Fruit fly (Drosophila melanogaster) whole organism, embryonic: ENCODE measurements around the gene QC.

Experiments
- Adf1 ChIP-seq: fragments of 200-800 bp; sonication (Bioruptor generic); IDR thresholded peaks from 2 replicates; pipeline ENCODE4 v1.3.6; 2022; ENCODE audit warnings: missing biosample characterization, missing genetic modification characterization
- Bgb ChIP-seq: fragments of 200-800 bp; sonication (Bioruptor generic); IDR thresholded peaks from 2 replicates; pipeline ENCODE4 v1.3.6; 2022; ENCODE audit warnings: missing biosample characterization, missing genetic modification characterization; ENCODE audit not compliant: partially characterized antibody
- CG10147 ChIP-seq: fragments of 200-800 bp; sonication (Bioruptor generic); optimal IDR thresholded peaks from 2 replicates; lab custom pipeline; 2019; ENCODE audit warnings: missing biosample characterization, mild to moderate bottlenecking, missing genetic modification characterization, moderate library complexity
- CG10321 ChIP-seq: fragments of 200-800 bp; sonication (Bioruptor generic); IDR thresholded peaks from 2 replicates; pipeline ENCODE4 v1.3.6; 2022; ENCODE audit warnings: missing biosample characterization, missing genetic modification characterization
- CG10654 ChIP-seq: fragments of 200-800 bp; sonication (Bioruptor generic); optimal IDR thresholded peaks from 2 replicates; lab custom pipeline; 2016; ENCODE audit warnings: missing biosample characterization, missing genetic modification characterization
- CG11085 ChIP-seq: fragments of 200-800 bp; sonication (Bioruptor generic); IDR thresholded peaks from 2 replicates; pipeline ENCODE4 v1.3.6; 2022; ENCODE audit warnings: missing biosample characterization, missing genetic modification characterization
- CG12659 ChIP-seq: fragments of 200-800 bp; sonication (Bioruptor generic); optimal IDR thresholded peaks from 3 replicates; lab custom pipeline; 2017; ENCODE audit warnings: mild to moderate bottlenecking, missing biosample characterization, missing genetic modification reagents, missing genetic modification characterization
- CG13894 ChIP-seq: fragments of 200-800 bp; sonication (Bioruptor generic); optimal IDR thresholded peaks from 3 replicates; lab custom pipeline; 2018; ENCODE audit warnings: missing biosample characterization, mild to moderate bottlenecking, missing genetic modification characterization, moderate library complexity
- CG14860 ChIP-seq: fragments of 200-800 bp; sonication (Bioruptor generic); IDR thresholded peaks from 3 replicates; pipeline ENCODE4 v1.3.6; 2022; ENCODE audit warnings: missing biosample characterization, missing genetic modification characterization; ENCODE audit not compliant: partially characterized antibody
- CG1647 ChIP-seq: fragments of 200-800 bp; sonication (Bioruptor generic); optimal IDR thresholded peaks from 3 replicates; lab custom pipeline; 2016; ENCODE audit warnings: missing biosample characterization, missing genetic modification characterization
- CG17829 ChIP-seq: fragments of 200-800 bp; optimal IDR thresholded peaks from 2 replicates; lab custom pipeline; 2019; ENCODE audit warnings: missing biosample characterization, mild to moderate bottlenecking, missing genetic modification characterization, moderate library complexity
- CG18262 ChIP-seq: fragments of 200-800 bp; optimal IDR thresholded peaks from 3 replicates; lab custom pipeline; 2019; ENCODE audit warnings: missing biosample characterization, mild to moderate bottlenecking, missing genetic modification characterization, moderate library complexity
- CG18599 ChIP-seq: fragments of 200-800 bp; sonication (Bioruptor generic); optimal IDR thresholded peaks from 3 replicates; lab custom pipeline; 2017; ENCODE audit warnings: missing biosample characterization, missing genetic modification characterization, mild to moderate bottlenecking, moderate library complexity, missing genetic modification reagents
- CG2116 ChIP-seq: fragments of 200-800 bp; sonication (Bioruptor generic); optimal IDR thresholded peaks from 3 replicates; lab custom pipeline; 2018; ENCODE audit warnings: missing biosample characterization, mild to moderate bottlenecking, missing genetic modification characterization
- CG2875 ChIP-seq: fragments of 200-800 bp; sonication (Bioruptor generic); optimal IDR thresholded peaks from 2 replicates; lab custom pipeline; 2017; ENCODE audit warnings: missing biosample characterization, mild to moderate bottlenecking, missing genetic modification characterization, missing genetic modification reagents
- CG4854 ChIP-seq: fragments of 200-800 bp; sonication (Bioruptor generic); optimal IDR thresholded peaks from 2 replicates; lab custom pipeline; 2016; ENCODE audit warnings: missing biosample characterization, missing genetic modification characterization, inconsistent platforms
- CG6791 ChIP-seq: fragments of 200-800 bp; sonication (Bioruptor generic); IDR thresholded peaks from 3 replicates; pipeline ENCODE4 v1.3.6; 2022; ENCODE audit warnings: missing biosample characterization, missing genetic modification characterization; ENCODE audit not compliant: partially characterized antibody
- CG8765 ChIP-seq: fragments of 200-800 bp; sonication (Bioruptor generic); IDR thresholded peaks from 2 replicates; pipeline ENCODE4 v1.3.6; 2022; ENCODE audit warnings: missing biosample characterization, missing genetic modification characterization
- CG9609 ChIP-seq: fragments of 200-800 bp; sonication (Bioruptor generic); optimal IDR thresholded peaks from 3 replicates; lab custom pipeline; 2016; ENCODE audit warnings: missing biosample characterization, missing genetic modification characterization
- Drgx ChIP-seq: fragments of 200-800 bp; sonication (Bioruptor generic); IDR thresholded peaks from 2 replicates; pipeline ENCODE4 v1.3.6; 2022; ENCODE audit warnings: missing biosample characterization, missing genetic modification characterization
- ERR ChIP-seq: fragments of 200-800 bp; sonication (Bioruptor generic); optimal IDR thresholded peaks from 2 replicates; lab custom pipeline; 2016; ENCODE audit warnings: missing biosample characterization, missing genetic modification characterization
- Ets65A ChIP-seq: fragments of 200-800 bp; sonication (Bioruptor generic); peaks from one replicate; lab custom pipeline; 2016; ENCODE audit warnings: missing biosample characterization, missing genetic modification characterization
- HLH3B ChIP-seq: fragments of 200-800 bp; sonication (Bioruptor generic); IDR thresholded peaks from 2 replicates; pipeline ENCODE4 v1.3.6; 2022; ENCODE audit warnings: missing biosample characterization, missing genetic modification characterization
- Hr78 ChIP-seq, 2 experiments: fragments of 200-800 bp in 1 of 2; fragments of >200 bp in 1 of 2; sonication (Bioruptor generic) in 1 of 2; optimal IDR thresholded peaks; 2 replicates each; lab custom pipeline; 2017 to 2019; ENCODE audit warnings: missing biosample characterization in 2 of 2, missing genetic modification characterization in 2 of 2, mild to moderate bottlenecking in 1 of 2, moderate library complexity in 1 of 2
- Lhr ChIP-seq: fragments of 200-800 bp; sonication (Bioruptor generic); optimal IDR thresholded peaks from 3 replicates; lab custom pipeline; 2017; ENCODE audit warnings: mild to moderate bottlenecking, missing biosample characterization, missing genetic modification reagents, missing genetic modification characterization
- Nf-YB ChIP-seq: fragments of 200-800 bp; sonication (Bioruptor generic); optimal IDR thresholded peaks from 3 replicates; lab custom pipeline; 2019; ENCODE audit warnings: missing biosample characterization, mild to moderate bottlenecking, missing genetic modification characterization, moderate library complexity
- NfI ChIP-seq: fragments of 200-800 bp; sonication (Bioruptor generic); optimal IDR thresholded peaks from 3 replicates; lab custom pipeline; 2018; ENCODE audit warnings: missing biosample characterization, mild to moderate bottlenecking, missing genetic modification characterization, moderate library complexity
- Pdp1 ChIP-seq, 2 experiments: fragments of 200-800 bp; sonication (Bioruptor generic); optimal IDR thresholded peaks; 3 replicates each; lab custom pipeline; 2016; ENCODE audit warnings: missing biosample characterization in 2 of 2, missing genetic modification characterization in 2 of 2, mild to moderate bottlenecking in 1 of 2, moderate library complexity in 1 of 2
- Sin3A ChIP-seq: fragments of >200 bp; optimal IDR thresholded peaks from 2 replicates; lab custom pipeline; 2018
- Stat92E ChIP-seq, 3 experiments: fragments of >200 bp in 2 of 3; fragments of 200-800 bp in 1 of 3; sonication (Bioruptor generic) in 1 of 3; optimal IDR thresholded peaks; 2 replicates each; lab custom pipeline; 2017 to 2019; ENCODE audit warnings: missing biosample characterization in 3 of 3, missing genetic modification characterization in 3 of 3, mild to moderate bottlenecking in 1 of 3, moderate library complexity in 1 of 3
- amos ChIP-seq: fragments of 200-800 bp; sonication (Bioruptor generic); IDR thresholded peaks from 2 replicates; pipeline ENCODE4 v1.3.6; 2022; ENCODE audit warnings: missing biosample characterization, missing genetic modification characterization; ENCODE audit not compliant: partially characterized antibody
- ara ChIP-seq: fragments of 200-800 bp; sonication (Bioruptor generic); IDR thresholded peaks from 2 replicates; pipeline ENCODE4 v1.3.6; 2022; ENCODE audit warnings: missing biosample characterization, missing genetic modification characterization
- az2 ChIP-seq: fragments of 200-800 bp; sonication (Bioruptor generic); optimal IDR thresholded peaks from 3 replicates; lab custom pipeline; 2016; ENCODE audit warnings: missing biosample characterization, missing genetic modification characterization
- btn ChIP-seq: fragments of 200-800 bp; sonication (Bioruptor generic); optimal IDR thresholded peaks from 2 replicates; lab custom pipeline; 2016; ENCODE audit warnings: missing biosample characterization, missing genetic modification characterization
- chn ChIP-seq: fragments of 200-800 bp; sonication (Bioruptor generic); optimal IDR thresholded peaks from 2 replicates; lab custom pipeline; 2016; ENCODE audit warnings: missing biosample characterization, missing genetic modification characterization
- ci ChIP-seq: fragments of 200-800 bp; sonication (Bioruptor generic); IDR thresholded peaks from 3 replicates; pipeline ENCODE4 v1.3.6; 2022; ENCODE audit warnings: missing biosample characterization, missing genetic modification characterization
- dmrt99B ChIP-seq: fragments of 200-800 bp; sonication (Bioruptor generic); optimal IDR thresholded peaks from 2 replicates; lab custom pipeline; 2018; ENCODE audit warnings: missing biosample characterization, mild to moderate bottlenecking, missing genetic modification characterization, moderate library complexity
- hkb ChIP-seq, 2 experiments: fragments of 200-800 bp in 1 of 2; fragments of >200 bp in 1 of 2; sonication (Bioruptor generic) in 1 of 2; IDR thresholded peaks in 1 of 2; optimal IDR thresholded peaks in 1 of 2; 2 replicates each; pipeline versions ENCODE4 v1.3.6 to Lab custom; 2017 to 2022; ENCODE audit warnings: missing biosample characterization in 1 of 2, missing genetic modification characterization in 1 of 2
- jumu ChIP-seq: fragments of 200-800 bp; sonication (Bioruptor generic); optimal IDR thresholded peaks from 3 replicates; lab custom pipeline; 2016; ENCODE audit warnings: missing biosample characterization, missing genetic modification characterization
- kah ChIP-seq: fragments of 200-800 bp; sonication (Bioruptor generic); optimal IDR thresholded peaks from 2 replicates; lab custom pipeline; 2018; ENCODE audit warnings: missing biosample characterization, mild to moderate bottlenecking, missing genetic modification characterization
- nmo ChIP-seq: fragments of 200-800 bp; sonication (Bioruptor generic); optimal IDR thresholded peaks from 2 replicates; lab custom pipeline; 2018; ENCODE audit warnings: missing biosample characterization, mild to moderate bottlenecking, missing genetic modification characterization, moderate library complexity
- pnt ChIP-seq: fragments of 200-800 bp; sonication (Bioruptor generic); optimal IDR thresholded peaks from 3 replicates; lab custom pipeline; 2016; ENCODE audit warnings: missing biosample characterization, missing genetic modification characterization
- prd ChIP-seq, 3 experiments: fragments of >200 bp in 2 of 3; fragments of 200-800 bp in 1 of 3; sonication (Bioruptor generic) in 1 of 3; optimal IDR thresholded peaks in 2 of 3; IDR thresholded peaks in 1 of 3; 2 replicates in 2 of 3; 3 replicates in 1 of 3; pipeline versions ENCODE4 v1.3.6 to Lab custom; 2017 to 2022; ENCODE audit warnings: missing biosample characterization in 1 of 3, missing genetic modification characterization in 1 of 3
- sens ChIP-seq: fragments of 200-800 bp; sonication (Bioruptor generic); peaks from one replicate; lab custom pipeline; 2016; ENCODE audit warnings: missing biosample characterization, missing genetic modification characterization
- sens-2 ChIP-seq: fragments of 200-800 bp; sonication (Bioruptor generic); IDR thresholded peaks from 2 replicates; pipeline ENCODE4 v1.3.6; 2022; ENCODE audit warnings: missing biosample characterization, missing genetic modification characterization
- tin ChIP-seq: fragments of 200-800 bp; sonication (Bioruptor generic); optimal IDR thresholded peaks from 3 replicates; lab custom pipeline; 2016; ENCODE audit warnings: missing biosample characterization, missing genetic modification characterization
- twi ChIP-seq: fragments of 200-800 bp; optimal IDR thresholded peaks from 2 replicates; lab custom pipeline; 2019; ENCODE audit warnings: missing biosample characterization, mild to moderate bottlenecking, missing genetic modification characterization, moderate library complexity
- wdn ChIP-seq: fragments of 200-800 bp; sonication (Bioruptor generic); IDR thresholded peaks from 2 replicates; pipeline ENCODE4 v1.3.6; 2022; ENCODE audit warnings: missing biosample characterization, missing genetic modification characterization

Gene QC

dm6 chr3L:5932363-5932914 lies 30.2 kb upstream of the QC start, which contains the start of gene Rcc1 (continued):
- TF ChIP-seq amos (GFP tag; lab: Robert Waterston, UW), result peak; percentile 45
- peak; percentile 20 for TF ChIP-seq twi (tag; lab: Kevin White, UChicago)
- peak; percentile 39; the same call in 1 of the 3 replicates for TF ChIP-seq CG14860 (GFP tag; lab: Robert Waterston, UW)
- peak; percentile 8 for TF ChIP-seq CG9609 (GFP tag; lab: Kevin White, UChicago)
- peak; percentile 9 for TF ChIP-seq tin (GFP tag; lab: Kevin White, UChicago)
- TF ChIP-seq CG10321 (GFP tag; lab: Robert Waterston, UW), result no peak
- peak; percentile 30 for TF ChIP-seq CG1647
- peak; percentile 65 for TF ChIP-seq Ets65A (GFP tag; lab: Kevin White, UChicago)
- TF ChIP-seq CG8765 (GFP tag; lab: Robert Waterston, UW), result no peak
- TF ChIP-seq CG2875 (GFP tag; lab: Kevin White, UChicago), result no peak
- TF ChIP-seq ci, result 0 out of 3 replicates have a peak, but pooled peaks have one; percentile 15
- TF ChIP-seq chn (GFP tag; lab: Kevin White, UChicago), result peak; percentile 3
- peak; percentile 67 for TF ChIP-seq sens (GFP tag; lab: Kevin White, UChicago)
- TF ChIP-seq dmrt99B (tag; lab: Kevin White, UChicago), result no peak
- no peak for TF ChIP-seq HLH3B (GFP tag; lab: Robert Waterston, UW)
- TF ChIP-seq prd (optimal IDR thresholded peaks at IDR 0.05; lab: Kevin White, UChicago), result no peak
- 0 out of 3 replicates have a peak, but pooled peaks have one; percentile 11 for TF ChIP-seq prd (GFP tag; IDR thresholded peaks at IDR 0.05; lab: Robert Waterston, UW)
- TF ChIP-seq CG2116, result peak; percentile 99
- TF ChIP-seq NfI (GFP tag; lab: Kevin White, UChicago), result peak; percentile 17
- TF ChIP-seq Nf-YB (GFP tag; lab: Kevin White, UChicago), result peak; percentile 24
- TF ChIP-seq Sin3A (lab: Kevin White, UChicago), result peak; percentile 98
- TF ChIP-seq ara (GFP tag; lab: Robert Waterston, UW), result no peak
- TF ChIP-seq hkb (optimal IDR thresholded peaks at IDR 0.05; lab: Kevin White, UChicago), result peak; percentile 90
- no peak for TF ChIP-seq hkb (GFP tag; IDR thresholded peaks at IDR 0.05; lab: Robert Waterston, UW)
- TF ChIP-seq Hr78 (GFP tag; optimal IDR thresholded peaks at IDR 0.05; lab: Kevin White, UChicago), result peak in 1 of 2 experiments; percentile 45
- peak; percentile 18 for TF ChIP-seq CG10147 (GFP tag; lab: Kevin White, UChicago)
- peak; percentile 34 for TF ChIP-seq jumu (GFP tag; lab: Kevin White, UChicago)
- TF ChIP-seq Lhr (GFP tag; lab: Kevin White, UChicago), result peak; percentile 83
- no peak for TF ChIP-seq sens-2 (GFP tag; lab: Robert Waterston, UW)
- peak; percentile 4 for TF ChIP-seq CG18262 (tag; lab: Kevin White, UChicago)
- TF ChIP-seq az2 (GFP tag; lab: Kevin White, UChicago), result no peak
- TF ChIP-seq CG12659 (GFP tag; lab: Kevin White, UChicago), result peak; percentile 48
- no peak for TF ChIP-seq CG18599 (GFP tag; lab: Kevin White, UChicago)
- no peak for TF ChIP-seq btn (GFP tag; lab: Kevin White, UChicago)
- TF ChIP-seq ERR (GFP tag; lab: Kevin White, UChicago), result peak; percentile 43
- no peak for TF ChIP-seq CG13894 (tag; lab: Kevin White, UChicago)
- peak; percentile 65 for TF ChIP-seq Bgb (GFP tag; lab: Robert Waterston, UW)
- TF ChIP-seq CG10654 (GFP tag; lab: Kevin White, UChicago), result peak; percentile 10
- peak in 1 of 3 experiments; percentile 4 for TF ChIP-seq Stat92E (GFP tag; optimal IDR thresholded peaks at IDR 0.05; lab: Kevin White, UChicago)
- TF ChIP-seq Drgx (GFP tag; lab: Robert Waterston, UW), result no peak
- TF ChIP-seq nmo (GFP tag; lab: Kevin White, UChicago), result peak; percentile 74
- TF ChIP-seq CG17829 (tag; lab: Kevin White, UChicago), result peak; percentile 37
- TF ChIP-seq CG4854 (GFP tag; lab: Kevin White, UChicago), result no peak
- TF ChIP-seq wdn (GFP tag; lab: Robert Waterston, UW), result no peak
- no peak for TF ChIP-seq kah
- TF ChIP-seq Pdp1 (GFP tag; optimal IDR thresholded peaks at IDR 0.05; lab: Kevin White, UChicago), result peak in 1 of 2 experiments; percentile 28
- no peak for TF ChIP-seq CG11085 (GFP tag; lab: Robert Waterston, UW)
- peak; percentile 40; the same call in 1 of the 2 replicates for TF ChIP-seq Adf1
- TF ChIP-seq CG6791 (GFP tag; lab: Robert Waterston, UW), result 0 out of 3 replicates have a peak, but pooled peaks have one; percentile 46
- peak; percentile 13 for TF ChIP-seq pnt (GFP tag; lab: Kevin White, UChicago)
